Fruit fly (Drosophila melanogaster): Measurements from ENCODE around the gene CG18558.

Gene CG18558

dm6 chr2L:2878188-2878587 lies 33.9 kb upstream of the CG18558 start, which contains the start of the genes Prx6a and Sbat (continued):
- TF ChIP-seq Sry-δ (GFP tag; optimal IDR thresholded peaks at IDR 0.05) (peak; percentile 52), CG8281 (tag; optimal IDR thresholded peaks at IDR 0.05) (peak; percentile 31), al (GFP tag; IDR thresholded peaks at IDR 0.05) (peak; percentile 61), ERR (GFP tag; optimal IDR thresholded peaks at IDR 0.05) (no peak), org-1 (GFP tag; optimal IDR thresholded peaks at IDR 0.05) (peak; percentile 48), CG33213 (GFP tag; optimal IDR thresholded peaks at IDR 0.05) (peak; percentile 69), ssp (GFP tag; IDR thresholded peaks at IDR 0.05) (peak; percentile 58), H15 (GFP tag; IDR thresholded peaks at IDR 0.05) (peak; percentile 11; the same call in 1 of the 3 replicates), CTCF (GFP tag; optimal IDR thresholded peaks at IDR 0.05) (peak; percentile 17), CG2678 (tag; optimal IDR thresholded peaks at IDR 0.05) (peak; percentile 81), Meics (GFP tag; optimal IDR thresholded peaks at IDR 0.05) (peak; percentile 68), CG4328 (GFP tag; optimal IDR thresholded peaks at IDR 0.05) (peak; percentile 62), CG9876 (GFP tag; optimal IDR thresholded peaks at IDR 0.05) (peak; percentile 63), vfl (GFP tag; optimal IDR thresholded peaks at IDR 0.05) (peak; percentile 63), CG31365 (tag; optimal IDR thresholded peaks at IDR 0.05) (peak; percentile 35), HLH3B (GFP tag; IDR thresholded peaks at IDR 0.05) (peak; percentile 63; the same call in 1 of the 2 replicates), bab2 (GFP tag; optimal IDR thresholded peaks at IDR 0.05) (peak; percentile 74), CG8924 (tag; optimal IDR thresholded peaks at IDR 0.05) (peak; percentile 59), CG11723 (GFP tag; optimal IDR thresholded peaks at IDR 0.05) (peak; percentile 40), Ets97D (GFP tag; optimal IDR thresholded peaks at IDR 0.05) (peak; percentile 46), Neu2 (GFP tag; optimal IDR thresholded peaks at IDR 0.05; ENCODE audit: borderline replicate concordance) (peak; percentile 75), prd (optimal IDR thresholded peaks at IDR 0.05) (no peak), prd (GFP tag; IDR thresholded peaks at IDR 0.05) (peak; percentile 80), tio (GFP tag; optimal IDR thresholded peaks at IDR 0.05) (no peak), cad (GFP tag; optimal IDR thresholded peaks at IDR 0.05) (no peak), fd102C (GFP tag; optimal IDR thresholded peaks at IDR 0.05) (peak; percentile 20), CG10267 (tag; optimal IDR thresholded peaks at IDR 0.05) (peak; percentile 58), CG5953 (GFP tag; IDR thresholded peaks at IDR 0.05) (no peak), HHEX (GFP tag; optimal IDR thresholded peaks at IDR 0.05) (peak; percentile 67), Mes4 (GFP tag; optimal IDR thresholded peaks at IDR 0.05) (peak; percentile 42), sr (GFP tag; IDR thresholded peaks at IDR 0.05) (0 out of 3 replicates have a peak, but pooled peaks have one; percentile 45), nerfin-1 (tag; optimal IDR thresholded peaks at IDR 0.05) (peak; percentile 68), sens (GFP tag) (peak; percentile 95), CG15269 (tag; optimal IDR thresholded peaks at IDR 0.05) (peak; percentile 69), CG17829 (tag; optimal IDR thresholded peaks at IDR 0.05) (peak; percentile 78), trem (tag; optimal IDR thresholded peaks at IDR 0.05) (peak; percentile 79), CG3407 (GFP tag; optimal IDR thresholded peaks at IDR 0.05) (no peak), CG1603 (tag; optimal IDR thresholded peaks at IDR 0.05) (peak; percentile 68), psq (GFP tag; optimal IDR thresholded peaks at IDR 0.05) (no peak), CG8388 (GFP tag; optimal IDR thresholded peaks at IDR 0.05) (peak; percentile 44), GATAe (GFP tag; conservative IDR thresholded peaks at IDR 0.05) (no peak; the same call in 1 of the 2 replicates), bsh (GFP tag; optimal IDR thresholded peaks at IDR 0.05) (peak in 1 of 2 experiments; percentile 66), CG15479 (GFP tag; optimal IDR thresholded peaks at IDR 0.05) (no peak), CG18011 (GFP tag; optimal IDR thresholded peaks at IDR 0.05) (peak; percentile 23), NfI (GFP tag; optimal IDR thresholded peaks at IDR 0.05) (peak; percentile 72), dati (GFP tag; IDR thresholded peaks at IDR 0.05) (no peak), Hand (GFP tag; optimal IDR thresholded peaks at IDR 0.05) (no peak), CHES-1-like (GFP tag; optimal IDR thresholded peaks at IDR 0.05) (peak; percentile 83), CG2889 (GFP tag; IDR thresholded peaks at IDR 0.05) (peak; percentile 68), zfh2 (GFP tag; optimal IDR thresholded peaks at IDR 0.05) (peak; percentile 85), lola (GFP tag; optimal IDR thresholded peaks at IDR 0.05) (peak in 1 of 3 experiments; percentile 70)
